Fruit fly (Drosophila melanogaster) whole organism, embryonic: ENCODE data around the gene asun.
A peak's percentile ranks its signal among the peaks of the same experiment; 100 is the strongest.

Experiments
- Adf1 ChIP-seq: fragments of 200-800 bp; sonication (Bioruptor generic); IDR thresholded peaks from 2 replicates; pipeline ENCODE4 v1.3.6; 2022; ENCODE audit warnings: missing biosample characterization, missing genetic modification characterization
- Aef1 ChIP-seq: fragments of 200-800 bp; sonication (Bioruptor generic); IDR thresholded peaks from 3 replicates; pipeline ENCODE4 v1.3.6; 2022; ENCODE audit warnings: missing biosample characterization, missing genetic modification characterization
- Bgb ChIP-seq: fragments of 200-800 bp; sonication (Bioruptor generic); IDR thresholded peaks from 2 replicates; pipeline ENCODE4 v1.3.6; 2022; ENCODE audit warnings: missing biosample characterization, missing genetic modification characterization; ENCODE audit not compliant: partially characterized antibody
- CG10147 ChIP-seq: fragments of 200-800 bp; sonication (Bioruptor generic); optimal IDR thresholded peaks from 2 replicates; lab custom pipeline; 2019; ENCODE audit warnings: missing biosample characterization, mild to moderate bottlenecking, missing genetic modification characterization, moderate library complexity
- CG10209 ChIP-seq: fragments of 200-800 bp; sonication (Bioruptor generic); optimal IDR thresholded peaks from 3 replicates; lab custom pipeline; 2017; ENCODE audit warnings: missing biosample characterization, mild to moderate bottlenecking, missing genetic modification characterization, missing genetic modification reagents
- CG11093 ChIP-seq: fragments of 200-800 bp; sonication (Bioruptor generic); IDR thresholded peaks from 3 replicates; pipeline ENCODE4 v1.3.6; 2022; ENCODE audit warnings: missing biosample characterization, missing genetic modification characterization
- CG12236 ChIP-seq: fragments of 200-800 bp; sonication (Bioruptor generic); optimal IDR thresholded peaks from 2 replicates; lab custom pipeline; 2016; ENCODE audit warnings: missing biosample characterization, missing genetic modification characterization
- CG12659 ChIP-seq: fragments of 200-800 bp; sonication (Bioruptor generic); optimal IDR thresholded peaks from 3 replicates; lab custom pipeline; 2017; ENCODE audit warnings: mild to moderate bottlenecking, missing biosample characterization, missing genetic modification reagents, missing genetic modification characterization
- CG13287 ChIP-seq: fragments of 200-800 bp; sonication (Bioruptor generic); IDR thresholded peaks from 2 replicates; pipeline ENCODE4 v1.3.6; 2022; ENCODE audit warnings: missing biosample characterization, missing genetic modification characterization; ENCODE audit not compliant: partially characterized antibody
- CG16779 ChIP-seq: fragments of 200-800 bp; sonication (Bioruptor generic); IDR thresholded peaks from 2 replicates; pipeline ENCODE4 v1.3.6; 2022; ENCODE audit warnings: missing biosample characterization, missing genetic modification characterization
- CG16863 ChIP-seq: fragments of 200-800 bp; sonication (Bioruptor generic); optimal IDR thresholded peaks from 3 replicates; lab custom pipeline; 2016; ENCODE audit warnings: missing biosample characterization, missing genetic modification characterization
- CG30020 ChIP-seq: fragments of 200-800 bp; optimal IDR thresholded peaks from 2 replicates; lab custom pipeline; 2019; ENCODE audit warnings: missing biosample characterization, mild to moderate bottlenecking, missing genetic modification characterization, moderate library complexity
- CG31224 ChIP-seq: fragments of 200-800 bp; sonication (Bioruptor generic); IDR thresholded peaks from 2 replicates; pipeline ENCODE4 v1.3.6; 2022; ENCODE audit warnings: missing biosample characterization, missing genetic modification characterization
- CG31441 ChIP-seq: fragments of 200-800 bp; sonication (Bioruptor generic); IDR thresholded peaks from 2 replicates; pipeline ENCODE4 v1.3.6; 2022; ENCODE audit warnings: missing biosample characterization, missing genetic modification characterization
- CG32767 ChIP-seq: fragments of 200-800 bp; sonication (Bioruptor generic); IDR thresholded peaks from 2 replicates; pipeline ENCODE4 v1.3.6; 2022; ENCODE audit warnings: missing biosample characterization, missing genetic modification characterization
- CG34376 ChIP-seq: fragments of 200-800 bp; sonication (Bioruptor generic); optimal IDR thresholded peaks from 2 replicates; lab custom pipeline; 2018; ENCODE audit warnings: missing biosample characterization, mild to moderate bottlenecking, missing genetic modification characterization
- CG34422 ChIP-seq: fragments of 200-800 bp; sonication (Bioruptor generic); IDR thresholded peaks from 3 replicates; pipeline ENCODE4 v1.3.6; 2022; ENCODE audit warnings: missing biosample characterization, missing genetic modification characterization
- CG5245 ChIP-seq: fragments of 200-800 bp; sonication (Bioruptor generic); optimal IDR thresholded peaks from 3 replicates; lab custom pipeline; 2016; ENCODE audit warnings: missing biosample characterization, missing genetic modification characterization
- CG6689 ChIP-seq: fragments of 200-800 bp; sonication (Bioruptor generic); IDR thresholded peaks from 2 replicates; pipeline ENCODE4 v1.3.6; 2022; ENCODE audit warnings: missing biosample characterization, missing genetic modification characterization
- CG7556 ChIP-seq: fragments of 200-800 bp; sonication (Bioruptor generic); optimal IDR thresholded peaks from 2 replicates; lab custom pipeline; 2017; ENCODE audit warnings: missing biosample characterization, mild to moderate bottlenecking, missing genetic modification characterization
- CG9876 ChIP-seq: fragments of 200-800 bp; sonication (Bioruptor generic); optimal IDR thresholded peaks from 2 replicates; lab custom pipeline; 2016; ENCODE audit warnings: missing biosample characterization, missing genetic modification characterization
- CG9932 ChIP-seq: fragments of 200-800 bp; sonication (Bioruptor generic); IDR thresholded peaks from 2 replicates; pipeline ENCODE4 v1.3.6; 2022; ENCODE audit warnings: missing biosample characterization, missing genetic modification characterization
- Chrac-16 ChIP-seq: fragments of 200-800 bp; sonication (Bioruptor generic); optimal IDR thresholded peaks from 3 replicates; lab custom pipeline; 2016; ENCODE audit warnings: missing biosample characterization, missing genetic modification characterization
- D19B ChIP-seq: fragments of 200-800 bp; sonication (Bioruptor generic); optimal IDR thresholded peaks from 2 replicates; lab custom pipeline; 2017; ENCODE audit warnings: missing biosample characterization, mild to moderate bottlenecking, missing genetic modification characterization
- Doc2 ChIP-seq: fragments of 200-800 bp; sonication (Bioruptor generic); IDR thresholded peaks from 2 replicates; pipeline ENCODE4 v1.3.6; 2022; ENCODE audit warnings: missing biosample characterization, missing genetic modification characterization
- E2f2 ChIP-seq: fragments of 200-800 bp; sonication (Bioruptor generic); IDR thresholded peaks from 2 replicates; pipeline ENCODE4 v1.3.6; 2022; ENCODE audit warnings: missing biosample characterization, missing genetic modification characterization
- Gug ChIP-seq: fragments of 200-800 bp; sonication (Bioruptor generic); IDR thresholded peaks from 4 replicates; pipeline ENCODE4 v1.3.6; 2022; ENCODE audit warnings: missing biosample characterization, missing genetic modification characterization
- HLH4C ChIP-seq: fragments of 200-800 bp; sonication (Bioruptor generic); IDR thresholded peaks from 3 replicates; pipeline ENCODE4 v1.3.6; 2022; ENCODE audit warnings: missing biosample characterization, missing genetic modification characterization; ENCODE audit not compliant: partially characterized antibody
- Max ChIP-seq: fragments of 200-800 bp; sonication (Bioruptor generic); optimal IDR thresholded peaks from 2 replicates; lab custom pipeline; 2016; ENCODE audit warnings: missing biosample characterization, mild to moderate bottlenecking, missing genetic modification characterization
- Mes4 ChIP-seq: fragments of 200-800 bp; sonication (Bioruptor generic); optimal IDR thresholded peaks from 2 replicates; lab custom pipeline; 2016; ENCODE audit warnings: missing biosample characterization, missing genetic modification characterization
- Rx ChIP-seq: fragments of 200-800 bp; sonication (Bioruptor generic); IDR thresholded peaks from 2 replicates; pipeline ENCODE4 v1.3.6; 2022; ENCODE audit warnings: missing biosample characterization, missing genetic modification characterization
- Scr ChIP-seq: fragments of 200-800 bp; sonication (Bioruptor generic); IDR thresholded peaks from 2 replicates; pipeline ENCODE4 v1.3.6; 2022; ENCODE audit warnings: missing biosample characterization, missing genetic modification characterization; ENCODE audit not compliant: partially characterized antibody
- Sox100B ChIP-seq: fragments of 200-800 bp; sonication (Bioruptor generic); optimal IDR thresholded peaks from 3 replicates; lab custom pipeline; 2018; ENCODE audit warnings: missing biosample characterization, mild to moderate bottlenecking, missing genetic modification characterization
- Stat92E ChIP-seq, 3 experiments: fragments of >200 bp in 2 of 3; fragments of 200-800 bp in 1 of 3; sonication (Bioruptor generic) in 1 of 3; optimal IDR thresholded peaks; 2 replicates each; lab custom pipeline; 2017 to 2019; ENCODE audit warnings: missing biosample characterization in 3 of 3, missing genetic modification characterization in 3 of 3, mild to moderate bottlenecking in 1 of 3, moderate library complexity in 1 of 3
- TFAM ChIP-seq: fragments of 200-800 bp; sonication (Bioruptor generic); optimal IDR thresholded peaks from 2 replicates; lab custom pipeline; 2017; ENCODE audit warnings: missing biosample characterization, missing genetic modification characterization, inconsistent platforms
- Taf1 ChIP-seq: fragments of 200-800 bp; sonication (Bioruptor generic); IDR thresholded peaks from 2 replicates; pipeline ENCODE4 v1.3.6; 2022; ENCODE audit warnings: missing biosample characterization, missing genetic modification characterization
- Tbp ChIP-seq: fragments of >200 bp; optimal IDR thresholded peaks from 2 replicates; lab custom pipeline; 2018; ENCODE audit warnings: missing biosample characterization, missing genetic modification characterization
- Trl ChIP-seq, 3 experiments: fragments of >200 bp in 2 of 3; fragments of 200-800 bp in 1 of 3; sonication (Bioruptor generic) in 1 of 3; optimal IDR thresholded peaks; 2 replicates in 1 of 3; 3 replicates in 2 of 3; lab custom pipeline; 2016 to 2017; ENCODE audit warnings: missing biosample characterization in 1 of 3, missing genetic modification characterization in 1 of 3
- ab ChIP-seq: fragments of 200-800 bp; sonication (Bioruptor generic); optimal IDR thresholded peaks from 2 replicates; lab custom pipeline; 2016; ENCODE audit warnings: missing biosample characterization, missing genetic modification characterization
- abd-A ChIP-seq: fragments of 200-800 bp; sonication (Bioruptor generic); optimal IDR thresholded peaks from 3 replicates; lab custom pipeline; 2019; ENCODE audit warnings: missing biosample characterization, mild to moderate bottlenecking, missing genetic modification characterization, moderate library complexity
- btn ChIP-seq: fragments of 200-800 bp; sonication (Bioruptor generic); optimal IDR thresholded peaks from 2 replicates; lab custom pipeline; 2016; ENCODE audit warnings: missing biosample characterization, missing genetic modification characterization
- chif ChIP-seq, 2 experiments: fragments of 200-800 bp; sonication (Bioruptor generic); optimal IDR thresholded peaks; 3 replicates each; lab custom pipeline; 2016; ENCODE audit warnings: missing biosample characterization in 2 of 2, missing genetic modification characterization in 2 of 2
- chm ChIP-seq: fragments of 200-800 bp; sonication (Bioruptor generic); IDR thresholded peaks from 2 replicates; pipeline ENCODE4 v1.3.6; 2022; ENCODE audit warnings: missing biosample characterization, missing genetic modification characterization
- dati ChIP-seq: fragments of 200-800 bp; sonication (Bioruptor generic); IDR thresholded peaks from 2 replicates; pipeline ENCODE4 v1.3.6; 2022; ENCODE audit warnings: missing biosample characterization, missing genetic modification characterization
- disco-r ChIP-seq: fragments of 200-800 bp; sonication (Bioruptor generic); optimal IDR thresholded peaks from 2 replicates; lab custom pipeline; 2016; ENCODE audit warnings: missing biosample characterization, missing genetic modification characterization
- gem ChIP-seq: fragments of 200-800 bp; sonication (Bioruptor generic); optimal IDR thresholded peaks from 2 replicates; lab custom pipeline; 2019; ENCODE audit warnings: missing biosample characterization, mild to moderate bottlenecking, missing genetic modification characterization, moderate library complexity
- jigr1 ChIP-seq: fragments of 200-800 bp; sonication (Bioruptor generic); IDR thresholded peaks from 3 replicates; pipeline ENCODE4 v1.3.6; 2022; ENCODE audit warnings: missing biosample characterization, missing genetic modification characterization
- klu ChIP-seq: fragments of 200-800 bp; sonication (Bioruptor generic); IDR thresholded peaks from 2 replicates; pipeline ENCODE4 v1.3.6; 2022; ENCODE audit warnings: missing biosample characterization, missing genetic modification characterization
- lilli ChIP-seq: fragments of 200-800 bp; sonication (Bioruptor generic); optimal IDR thresholded peaks from 3 replicates; lab custom pipeline; 2016; ENCODE audit warnings: missing biosample characterization, missing genetic modification characterization
- ro ChIP-seq: fragments of 200-800 bp; sonication (Bioruptor generic); IDR thresholded peaks from 2 replicates; pipeline ENCODE4 v1.3.6; 2022; ENCODE audit warnings: missing biosample characterization, missing genetic modification characterization
- tna ChIP-seq: fragments of 200-800 bp; sonication (Bioruptor generic); IDR thresholded peaks from 2 replicates; pipeline ENCODE4 v1.3.6; 2022; ENCODE audit warnings: missing biosample characterization, missing genetic modification characterization; ENCODE audit not compliant: partially characterized antibody
- wor ChIP-seq: fragments of 200-800 bp; sonication (Bioruptor generic); IDR thresholded peaks from 2 replicates; pipeline ENCODE4 v1.3.6; 2022; ENCODE audit warnings: missing biosample characterization, missing genetic modification characterization

asun gene

DNA sequence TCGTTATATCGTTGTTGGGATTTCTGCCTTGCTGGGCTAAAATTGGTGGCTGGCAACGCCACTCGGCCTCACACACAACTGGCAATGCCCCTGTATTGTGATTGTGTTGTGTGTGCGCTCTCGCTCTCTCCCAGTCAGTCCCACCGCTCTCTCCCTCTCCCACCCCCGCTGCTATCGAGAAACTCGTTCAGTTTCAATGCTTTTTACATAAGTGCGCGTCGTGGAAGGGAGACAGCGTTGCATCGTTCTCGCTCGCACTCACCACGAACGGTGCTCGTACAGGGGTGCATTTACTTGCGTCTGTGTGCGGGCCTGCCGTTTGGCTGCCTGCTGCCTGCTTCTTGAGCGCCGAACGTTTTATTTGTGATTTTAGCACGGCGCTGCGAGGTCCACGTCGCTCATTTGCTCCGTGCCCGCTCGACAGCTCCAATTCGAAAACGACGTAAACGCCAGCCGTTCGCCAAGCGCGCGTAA, 21.6 kb upstream of the asun start (continued):
- TF ChIP-seq disco-r (no peak), Aef1 (GFP tag; lab: Robert Waterston, UW) (no peak), chm (no peak), wor (GFP tag; lab: Robert Waterston, UW) (no peak), gem (tag; lab: Kevin White, UChicago) (no peak), CG10147 (GFP tag; lab: Kevin White, UChicago) (no peak), Adf1 (GFP tag; lab: Robert Waterston, UW) (no peak), CG32767 (GFP tag; lab: Robert Waterston, UW) (no peak), Doc2 (GFP tag; lab: Robert Waterston, UW) (no peak), dati (GFP tag; lab: Robert Waterston, UW) (no peak), CG12659 (GFP tag; lab: Kevin White, UChicago) (peak; percentile 49), CG16779 (GFP tag; lab: Robert Waterston, UW) (no peak), Chrac-16 (GFP tag; lab: Kevin White, UChicago) (no peak), CG10209 (peak; percentile 60), abd-A (tag; lab: Kevin White, UChicago) (peak; percentile 99), Trl (optimal IDR thresholded peaks at IDR 0.05; lab: Kevin White, UChicago) (peak; percentile 95 to 97), Trl (GFP tag; optimal IDR thresholded peaks at IDR 0.05; lab: Kevin White, UChicago) (peak; percentile 70), TFAM (GFP tag; lab: Kevin White, UChicago) (no peak), lilli (GFP tag; lab: Kevin White, UChicago) (peak; percentile 39), CG5245 (GFP tag; lab: Kevin White, UChicago) (peak; percentile 4), tna (no peak), CG9932 (no peak), Bgb (GFP tag; lab: Robert Waterston, UW) (no peak), Gug (no peak), HLH4C (GFP tag; lab: Robert Waterston, UW) (no peak), CG7556 (GFP tag; lab: Kevin White, UChicago) (no peak), btn (peak; percentile 26), Rx (GFP tag; lab: Robert Waterston, UW) (no peak), Scr (GFP tag; lab: Robert Waterston, UW) (no peak), ab (GFP tag; lab: Kevin White, UChicago) (peak; percentile 48), chif (GFP tag; optimal IDR thresholded peaks at IDR 0.05; lab: Kevin White, UChicago) (no peak), jigr1 (GFP tag; lab: Robert Waterston, UW) (no peak), klu (GFP tag; lab: Robert Waterston, UW) (no peak), Stat92E (GFP tag; optimal IDR thresholded peaks at IDR 0.05; lab: Kevin White, UChicago) (peak in 2 of 3 experiments; percentile 54 to 93), CG16863 (GFP tag; lab: Kevin White, UChicago) (peak; percentile 18), Sox100B (GFP tag; lab: Kevin White, UChicago) (no peak), CG9876 (GFP tag; lab: Kevin White, UChicago) (no peak), CG13287 (GFP tag; lab: Robert Waterston, UW) (no peak), Mes4 (GFP tag; lab: Kevin White, UChicago) (peak; percentile 1), CG11093 (GFP tag; lab: Robert Waterston, UW) (no peak), Max (GFP tag; lab: Kevin White, UChicago) (no peak), CG34422 (GFP tag; lab: Robert Waterston, UW) (no peak), CG12236 (GFP tag; lab: Kevin White, UChicago) (no peak), CG31224 (GFP tag; lab: Robert Waterston, UW) (no peak), CG6689 (GFP tag; lab: Robert Waterston, UW) (no peak), E2f2 (GFP tag; lab: Robert Waterston, UW) (no peak), Taf1 (GFP tag; lab: Robert Waterston, UW) (no peak), ro (GFP tag; lab: Robert Waterston, UW) (no peak), Tbp (GFP tag; lab: Kevin White, UChicago) (no peak), CG31441 (no peak), CG30020 (no peak), D19B (GFP tag; lab: Kevin White, UChicago) (peak; percentile 17), CG34376 (GFP tag; lab: Kevin White, UChicago) (peak; percentile 93)
